Fruit fly (Drosophila melanogaster) whole organism, embryonic: Measurements from ENCODE around the gene CG14805.
A peak's percentile ranks its signal among the peaks of the same experiment; 100 is the strongest.

Source experiments
- CG10147 ChIP-seq: fragments of 200-800 bp; sonication (Bioruptor generic); optimal IDR thresholded peaks from 2 replicates; lab custom pipeline; 2019; ENCODE audit warnings: missing biosample characterization, mild to moderate bottlenecking, missing genetic modification characterization, moderate library complexity
- CG10543 ChIP-seq: fragments of 200-800 bp; sonication (Bioruptor generic); optimal IDR thresholded peaks from 3 replicates; lab custom pipeline; 2017; ENCODE audit warnings: missing biosample characterization, mild to moderate bottlenecking, missing genetic modification characterization, moderate library complexity
- CG10959 ChIP-seq: fragments of 200-800 bp; sonication (Bioruptor generic); IDR thresholded peaks from 2 replicates; pipeline ENCODE4 v1.3.6; 2022; ENCODE audit warnings: missing biosample characterization, missing genetic modification characterization
- CG1233 ChIP-seq: fragments of 200-800 bp; sonication (Bioruptor generic); optimal IDR thresholded peaks from 4 replicates; lab custom pipeline; 2018; ENCODE audit warnings: missing biosample characterization, mild to moderate bottlenecking, missing genetic modification characterization
- CG14860 ChIP-seq: fragments of 200-800 bp; sonication (Bioruptor generic); IDR thresholded peaks from 3 replicates; pipeline ENCODE4 v1.3.6; 2022; ENCODE audit warnings: missing biosample characterization, missing genetic modification characterization; ENCODE audit not compliant: partially characterized antibody
- CG1603 ChIP-seq: fragments of 200-800 bp; sonication (Bioruptor generic); optimal IDR thresholded peaks from 2 replicates; lab custom pipeline; 2019; ENCODE audit warnings: missing biosample characterization, mild to moderate bottlenecking, missing genetic modification characterization, moderate library complexity
- CG16779 ChIP-seq: fragments of 200-800 bp; sonication (Bioruptor generic); IDR thresholded peaks from 2 replicates; pipeline ENCODE4 v1.3.6; 2022; ENCODE audit warnings: missing biosample characterization, missing genetic modification characterization
- CG17361 ChIP-seq: fragments of 200-800 bp; sonication (Bioruptor generic); IDR thresholded peaks from 3 replicates; pipeline ENCODE4 v1.3.6; 2022; ENCODE audit warnings: missing biosample characterization, missing genetic modification characterization
- CG17912 ChIP-seq: fragments of 200-800 bp; sonication (Bioruptor generic); optimal IDR thresholded peaks from 2 replicates; lab custom pipeline; 2018; ENCODE audit warnings: missing biosample characterization, mild to moderate bottlenecking, missing genetic modification characterization
- CG18619 ChIP-seq: fragments of 200-800 bp; sonication (Bioruptor generic); optimal IDR thresholded peaks from 3 replicates; lab custom pipeline; 2017; ENCODE audit warnings: missing biosample characterization, mild to moderate bottlenecking, missing genetic modification characterization
- CG2120 ChIP-seq: fragments of 200-800 bp; sonication (Bioruptor generic); optimal IDR thresholded peaks from 3 replicates; lab custom pipeline; 2016; ENCODE audit warnings: missing biosample characterization, missing genetic modification characterization
- CG32772 ChIP-seq: fragments of 200-800 bp; sonication (Bioruptor generic); IDR thresholded peaks from 2 replicates; pipeline ENCODE4 v1.3.6; 2022; ENCODE audit warnings: missing biosample characterization, missing genetic modification characterization
- CG3838 ChIP-seq: fragments of 200-800 bp; sonication (Bioruptor generic); optimal IDR thresholded peaks from 3 replicates; lab custom pipeline; 2016; ENCODE audit warnings: missing biosample characterization, missing genetic modification characterization
- CG4404 ChIP-seq: fragments of 200-800 bp; sonication (Bioruptor generic); IDR thresholded peaks from 2 replicates; pipeline ENCODE4 v1.3.6; 2022; ENCODE audit warnings: missing biosample characterization, missing genetic modification characterization
- CG5953 ChIP-seq: fragments of 200-800 bp; sonication (Bioruptor generic); IDR thresholded peaks from 2 replicates; pipeline ENCODE4 v1.3.6; 2022; ENCODE audit warnings: missing biosample characterization, missing genetic modification characterization
- CG7372 ChIP-seq: fragments of 200-800 bp; sonication (Bioruptor generic); IDR thresholded peaks from 2 replicates; pipeline ENCODE4 v1.3.6; 2022; ENCODE audit warnings: missing biosample characterization, missing genetic modification characterization
- CG8359 ChIP-seq: fragments of 200-800 bp; sonication (Bioruptor generic); optimal IDR thresholded peaks from 2 replicates; lab custom pipeline; 2017; ENCODE audit warnings: missing biosample characterization, mild to moderate bottlenecking, missing genetic modification characterization, borderline replicate concordance
- CG8765 ChIP-seq: fragments of 200-800 bp; sonication (Bioruptor generic); IDR thresholded peaks from 2 replicates; pipeline ENCODE4 v1.3.6; 2022; ENCODE audit warnings: missing biosample characterization, missing genetic modification characterization
- CHES-1-like ChIP-seq: fragments of 200-800 bp; sonication (Bioruptor generic); optimal IDR thresholded peaks from 2 replicates; lab custom pipeline; 2016; ENCODE audit warnings: missing biosample characterization, missing genetic modification characterization
- D19B ChIP-seq: fragments of 200-800 bp; sonication (Bioruptor generic); optimal IDR thresholded peaks from 2 replicates; lab custom pipeline; 2017; ENCODE audit warnings: missing biosample characterization, mild to moderate bottlenecking, missing genetic modification characterization
- HLH3B ChIP-seq: fragments of 200-800 bp; sonication (Bioruptor generic); IDR thresholded peaks from 2 replicates; pipeline ENCODE4 v1.3.6; 2022; ENCODE audit warnings: missing biosample characterization, missing genetic modification characterization
- Hand ChIP-seq: fragments of 200-800 bp; sonication (Bioruptor generic); optimal IDR thresholded peaks from 2 replicates; lab custom pipeline; 2017; ENCODE audit warnings: mild to moderate bottlenecking, missing biosample characterization, missing genetic modification reagents, missing genetic modification characterization
- HmgZ ChIP-seq: fragments of 200-800 bp; sonication (Bioruptor generic); optimal IDR thresholded peaks from 2 replicates; lab custom pipeline; 2018; ENCODE audit warnings: missing biosample characterization, mild to moderate bottlenecking, missing genetic modification characterization
- Meics ChIP-seq: fragments of 200-800 bp; sonication (Bioruptor generic); optimal IDR thresholded peaks from 2 replicates; lab custom pipeline; 2017; ENCODE audit warnings: missing biosample characterization, mild to moderate bottlenecking, missing genetic modification characterization
- Rx ChIP-seq: fragments of 200-800 bp; sonication (Bioruptor generic); IDR thresholded peaks from 2 replicates; pipeline ENCODE4 v1.3.6; 2022; ENCODE audit warnings: missing biosample characterization, missing genetic modification characterization
- TFAM ChIP-seq: fragments of 200-800 bp; sonication (Bioruptor generic); optimal IDR thresholded peaks from 2 replicates; lab custom pipeline; 2017; ENCODE audit warnings: missing biosample characterization, missing genetic modification characterization, inconsistent platforms
- btn ChIP-seq: fragments of 200-800 bp; sonication (Bioruptor generic); optimal IDR thresholded peaks from 2 replicates; lab custom pipeline; 2016; ENCODE audit warnings: missing biosample characterization, missing genetic modification characterization
- cas ChIP-seq: fragments of 200-800 bp; sonication (Bioruptor generic); IDR thresholded peaks from 2 replicates; pipeline ENCODE4 v1.3.6; 2022; ENCODE audit warnings: missing biosample characterization, missing genetic modification characterization
- cato ChIP-seq: fragments of 200-800 bp; sonication (Bioruptor generic); optimal IDR thresholded peaks from 2 replicates; lab custom pipeline; 2016; ENCODE audit warnings: missing biosample characterization, missing genetic modification characterization, borderline replicate concordance
- corto ChIP-seq: fragments of 200-800 bp; sonication (Bioruptor generic); optimal IDR thresholded peaks from 2 replicates; lab custom pipeline; 2016; ENCODE audit warnings: missing biosample characterization, mild to moderate bottlenecking, missing genetic modification characterization, moderate library complexity
- crp ChIP-seq, 2 experiments: fragments of 200-800 bp; sonication (Bioruptor generic); optimal IDR thresholded peaks; 2 replicates in 1 of 2; 3 replicates in 1 of 2; lab custom pipeline; 2017; ENCODE audit warnings: missing biosample characterization in 2 of 2, missing genetic modification characterization in 2 of 2, mild to moderate bottlenecking in 1 of 2, moderate library complexity in 1 of 2
- dati ChIP-seq: fragments of 200-800 bp; sonication (Bioruptor generic); IDR thresholded peaks from 2 replicates; pipeline ENCODE4 v1.3.6; 2022; ENCODE audit warnings: missing biosample characterization, missing genetic modification characterization
- dysf ChIP-seq: fragments of 200-800 bp; sonication (Bioruptor generic); IDR thresholded peaks from 3 replicates; pipeline ENCODE4 v1.3.6; 2022; ENCODE audit warnings: missing biosample characterization, missing genetic modification characterization
- en ChIP-seq: fragments of 200-800 bp; sonication (Bioruptor generic); optimal IDR thresholded peaks from 2 replicates; lab custom pipeline; 2016; ENCODE audit warnings: missing biosample characterization, missing genetic modification characterization
- fd102C ChIP-seq: fragments of 200-800 bp; sonication (Bioruptor generic); optimal IDR thresholded peaks from 2 replicates; lab custom pipeline; 2018; ENCODE audit warnings: missing biosample characterization, mild to moderate bottlenecking, missing genetic modification characterization, moderate library complexity
- gem ChIP-seq: fragments of 200-800 bp; sonication (Bioruptor generic); optimal IDR thresholded peaks from 2 replicates; lab custom pipeline; 2019; ENCODE audit warnings: missing biosample characterization, mild to moderate bottlenecking, missing genetic modification characterization, moderate library complexity
- gfzf ChIP-seq: fragments of 200-800 bp; sonication (Bioruptor generic); optimal IDR thresholded peaks from 2 replicates; lab custom pipeline; 2016; ENCODE audit warnings: missing biosample characterization, mild to moderate bottlenecking, missing genetic modification characterization, moderate library complexity
- gsb ChIP-seq: fragments of 200-800 bp; sonication (Bioruptor generic); IDR thresholded peaks from 2 replicates; pipeline ENCODE4 v1.3.6; 2022; ENCODE audit warnings: missing biosample characterization, missing genetic modification characterization
- ind ChIP-seq: fragments of 200-800 bp; sonication (Bioruptor generic); optimal IDR thresholded peaks from 3 replicates; lab custom pipeline; 2016; ENCODE audit warnings: missing biosample characterization, missing genetic modification characterization
- kay ChIP-seq: fragments of 200-800 bp; sonication (Bioruptor generic); optimal IDR thresholded peaks from 2 replicates; lab custom pipeline; 2016; ENCODE audit warnings: missing biosample characterization, missing genetic modification characterization
- lab ChIP-seq: fragments of 200-800 bp; sonication (Bioruptor generic); optimal IDR thresholded peaks from 3 replicates; lab custom pipeline; 2017; ENCODE audit warnings: missing biosample characterization, missing genetic modification characterization, mild to moderate bottlenecking, moderate library complexity, missing genetic modification reagents
- pb ChIP-seq: fragments of 200-800 bp; sonication (Bioruptor generic); optimal IDR thresholded peaks from 3 replicates; lab custom pipeline; 2016; ENCODE audit warnings: missing biosample characterization, missing genetic modification characterization
- pnt ChIP-seq: fragments of 200-800 bp; sonication (Bioruptor generic); optimal IDR thresholded peaks from 3 replicates; lab custom pipeline; 2016; ENCODE audit warnings: missing biosample characterization, missing genetic modification characterization
- pros ChIP-seq: fragments of 200-800 bp; sonication (Bioruptor generic); optimal IDR thresholded peaks from 3 replicates; lab custom pipeline; 2019; ENCODE audit warnings: missing biosample characterization, mild to moderate bottlenecking, missing genetic modification characterization, moderate library complexity
- pum ChIP-seq: fragments of 200-800 bp; sonication (Bioruptor generic); optimal IDR thresholded peaks from 2 replicates; lab custom pipeline; 2016; ENCODE audit warnings: missing biosample characterization, missing genetic modification characterization
- ranshi ChIP-seq: fragments of 200-800 bp; sonication (Bioruptor generic); IDR thresholded peaks from 2 replicates; pipeline ENCODE4 v1.3.6; 2022; ENCODE audit warnings: missing biosample characterization, missing genetic modification characterization
- ro ChIP-seq: fragments of 200-800 bp; sonication (Bioruptor generic); IDR thresholded peaks from 2 replicates; pipeline ENCODE4 v1.3.6; 2022; ENCODE audit warnings: missing biosample characterization, missing genetic modification characterization
- shn ChIP-seq: fragments of 200-800 bp; sonication (Bioruptor generic); optimal IDR thresholded peaks from 3 replicates; lab custom pipeline; 2016; ENCODE audit warnings: missing biosample characterization, missing genetic modification characterization
- ssp ChIP-seq: fragments of 200-800 bp; sonication (Bioruptor generic); IDR thresholded peaks from 2 replicates; pipeline ENCODE4 v1.3.6; 2022; ENCODE audit warnings: missing biosample characterization, missing genetic modification characterization
- tup ChIP-seq: fragments of 200-800 bp; sonication (Bioruptor generic); optimal IDR thresholded peaks from 2 replicates; lab custom pipeline; 2016; ENCODE audit warnings: missing biosample characterization, mild to moderate bottlenecking, missing genetic modification characterization, moderate library complexity
- vnd ChIP-seq: fragments of 200-800 bp; sonication (Bioruptor generic); IDR thresholded peaks from 3 replicates; pipeline ENCODE4 v1.3.6; 2022; ENCODE audit warnings: missing biosample characterization, missing genetic modification characterization; ENCODE audit not compliant: partially characterized antibody

CG14805 gene

dm6 chrX:1858867-1859266 lies 18.2 kb upstream of the CG14805 start, which contains the start of gene Lamtor5 (continued):
- no peak for TF ChIP-seq CG10147
- no peak for TF ChIP-seq TFAM
- TF ChIP-seq ranshi (GFP tag; lab: Robert Waterston, UW) = 0 out of 2 replicates have a peak, but pooled peaks have one; percentile 14
- TF ChIP-seq ssp (GFP tag; lab: Robert Waterston, UW) = no peak
- no peak for TF ChIP-seq HLH3B (GFP tag; lab: Robert Waterston, UW)
- no peak for TF ChIP-seq Rx (GFP tag; lab: Robert Waterston, UW)
- TF ChIP-seq CG1603 = peak; percentile 27
- TF ChIP-seq CG1233 (GFP tag; lab: Kevin White, UChicago) = no peak
- TF ChIP-seq dati (GFP tag; lab: Robert Waterston, UW) = no peak
- TF ChIP-seq CG17912 (GFP tag; lab: Kevin White, UChicago) = no peak
- TF ChIP-seq CG7372 (GFP tag; lab: Robert Waterston, UW) = no peak
- TF ChIP-seq Hand = peak; percentile 22
- no peak for TF ChIP-seq en (GFP tag; lab: Kevin White, UChicago)
- TF ChIP-seq CG8359 (GFP tag; lab: Kevin White, UChicago) = no peak
- TF ChIP-seq CG18619 (GFP tag; lab: Kevin White, UChicago) = peak; percentile 22
- TF ChIP-seq pb (GFP tag; lab: Kevin White, UChicago) = no peak
- no peak for TF ChIP-seq CG10959
- peak; percentile 6 for TF ChIP-seq HmgZ (tag; lab: Kevin White, UChicago)
- TF ChIP-seq kay (GFP tag; lab: Kevin White, UChicago) = no peak
- TF ChIP-seq Meics (GFP tag; lab: Kevin White, UChicago) = peak; percentile 54
- peak; percentile 23 for TF ChIP-seq ind (GFP tag; lab: Kevin White, UChicago)
- no peak for TF ChIP-seq CG4404 (GFP tag; lab: Robert Waterston, UW)
- TF ChIP-seq pum (GFP tag; lab: Kevin White, UChicago) = peak; percentile 31
- TF ChIP-seq CG3838 = no peak
- TF ChIP-seq CG8765 (GFP tag; lab: Robert Waterston, UW) = no peak
- TF ChIP-seq pnt = no peak
- TF ChIP-seq btn = no peak
- peak; percentile 68 for TF ChIP-seq gem (tag; lab: Kevin White, UChicago)
- TF ChIP-seq cato (GFP tag; lab: Kevin White, UChicago) = no peak
- TF ChIP-seq vnd = no peak
- peak; percentile 71 for TF ChIP-seq CG2120 (GFP tag; lab: Kevin White, UChicago)
- TF ChIP-seq dysf (GFP tag; lab: Robert Waterston, UW) = no peak; the same call in 2 of the 3 replicates
- peak; percentile 36; the same call in 1 of the 2 replicates for TF ChIP-seq CG5953 (GFP tag; lab: Robert Waterston, UW)
- peak; percentile 69 for TF ChIP-seq lab (GFP tag; lab: Kevin White, UChicago)
- no peak for TF ChIP-seq tup
- TF ChIP-seq CG16779 = peak; percentile 28; the same call in 1 of the 2 replicates
- TF ChIP-seq D19B (GFP tag; lab: Kevin White, UChicago) = peak; percentile 1
- TF ChIP-seq corto = no peak
- no peak for TF ChIP-seq ro (GFP tag; lab: Robert Waterston, UW)
- TF ChIP-seq CG17361 = peak; percentile 43; the same call in 1 of the 3 replicates
- peak; percentile 73 for TF ChIP-seq gfzf (GFP tag; lab: Kevin White, UChicago)
- no peak for TF ChIP-seq crp (GFP tag; optimal IDR thresholded peaks at IDR 0.05; lab: Kevin White, UChicago)
- TF ChIP-seq fd102C (GFP tag; lab: Kevin White, UChicago) = no peak
- peak; percentile 7; the same call in 1 of the 2 replicates for TF ChIP-seq cas (GFP tag; lab: Robert Waterston, UW)
- TF ChIP-seq gsb (GFP tag; lab: Robert Waterston, UW) = no peak
- no peak for TF ChIP-seq pros (GFP tag; lab: Kevin White, UChicago)
- peak; percentile 29 for TF ChIP-seq CHES-1-like
- no peak for TF ChIP-seq shn (GFP tag; lab: Kevin White, UChicago)
- no peak for TF ChIP-seq CG14860 (GFP tag; lab: Robert Waterston, UW)
- peak; percentile 22 for TF ChIP-seq CG10543 (GFP tag; lab: Kevin White, UChicago)
- TF ChIP-seq CG32772 = peak; percentile 44; the same call in 1 of the 2 replicates
